Fruit fly (Drosophila melanogaster): ENCODE results near the gene BBS8.

The BBS8 gene

dm6 chr2L:422573-422972, at the start of gene BBS8:
Gene BBS8, plus strand, starts transcription at chr2L:422873.
- TF ChIP-seq CG9139 (GFP tag; optimal IDR thresholded peaks at IDR 0.05) (no peak), Eip75B (GFP tag; optimal IDR thresholded peaks at IDR 0.05) (no peak)

- TF ChIP-seq net (GFP tag; optimal IDR thresholded peaks at IDR 0.05) (no peak), CG10669 (GFP tag; optimal IDR thresholded peaks at IDR 0.05) (no peak), CG8319 (GFP tag; optimal IDR thresholded peaks at IDR 0.05) (no peak), acj6 (GFP tag; optimal IDR thresholded peaks at IDR 0.05) (no peak), spab (GFP tag; optimal IDR thresholded peaks at IDR 0.05) (no peak), ss (GFP tag; optimal IDR thresholded peaks at IDR 0.05) (peak in 1 of 2 experiments; percentile 45), CG6163 (GFP tag; IDR thresholded peaks at IDR 0.05) (0 out of 3 replicates have a peak, but pooled peaks have one; percentile 20), Sox15 (GFP tag; optimal IDR thresholded peaks at IDR 0.05) (no peak), CG8632 (GFP tag; optimal IDR thresholded peaks at IDR 0.05) (no peak), Lpt (GFP tag; optimal IDR thresholded peaks at IDR 0.05) (no peak), CG11294 (GFP tag; IDR thresholded peaks at IDR 0.05) (no peak), CG9139 (GFP tag; optimal IDR thresholded peaks at IDR 0.05) (no peak), Blimp-1 (GFP tag; optimal IDR thresholded peaks at IDR 0.05) (no peak), CG6854 (GFP tag; optimal IDR thresholded peaks at IDR 0.05) (no peak), CG31627 (GFP tag; optimal IDR thresholded peaks at IDR 0.05) (no peak), Ets96B (tag; optimal IDR thresholded peaks at IDR 0.05) (no peak), CG16779 (tag; optimal IDR thresholded peaks at IDR 0.05) (no peak), esn (GFP tag; optimal IDR thresholded peaks at IDR 0.05) (no peak), fkh (GFP tag; optimal IDR thresholded peaks at IDR 0.05) (no peak), achi (GFP tag; optimal IDR thresholded peaks at IDR 0.05) (no peak), Eip93F (GFP tag; optimal IDR thresholded peaks at IDR 0.05) (no peak), OdsH (GFP tag; optimal IDR thresholded peaks at IDR 0.05) (no peak), CG3032 (tag; optimal IDR thresholded peaks at IDR 0.05) (no peak), fd85E (GFP tag; optimal IDR thresholded peaks at IDR 0.05) (no peak), CG11762 (GFP tag; optimal IDR thresholded peaks at IDR 0.05; ENCODE audit: insufficient read depth) (no peak), dsx (GFP tag; optimal IDR thresholded peaks at IDR 0.05; ENCODE audit: poor library complexity, severe bottlenecking) (peak; percentile 89), CG11902 (GFP tag; optimal IDR thresholded peaks at IDR 0.05) (no peak), CG3919 (GFP tag; optimal IDR thresholded peaks at IDR 0.05) (no peak), CG15336 (GFP tag; IDR thresholded peaks at IDR 0.05) (no peak), Sox102F (GFP tag; optimal IDR thresholded peaks at IDR 0.05) (no peak), Gug (GFP tag; IDR thresholded peaks at IDR 0.05) (no peak), CG1621 (tag; optimal IDR thresholded peaks at IDR 0.05) (peak; percentile 4), Eip78C (GFP tag) (peak; percentile 52), Hr38 (GFP tag; optimal IDR thresholded peaks at IDR 0.05) (no peak)
Measured at dm6 chr2L:377780-378222, 44.9 kb upstream of the BBS8 start, which contains the start of gene al. Gene al, plus strand, starts transcription at chr2L:378112.

dm6 chr2L:378815-379440, 43.7 kb upstream of the BBS8 start:
- TF ChIP-seq fkh (GFP tag; optimal IDR thresholded peaks at IDR 0.05) (no peak), CG8319 (GFP tag; optimal IDR thresholded peaks at IDR 0.05) (no peak), svp (GFP tag) (no peak), CG7368 (GFP tag; optimal IDR thresholded peaks at IDR 0.05) (no peak), lz (GFP tag; optimal IDR thresholded peaks at IDR 0.05) (no peak)

Measured in whole organism, prepupa.